Worm (Caenorhabditis elegans): ENCODE results near the gene kbp-2.

- TF ChIP-seq nhr-237 (tag; optimal IDR thresholded peaks at IDR 0.05) (no peak), fos-1 (tag; optimal IDR thresholded peaks at IDR 0.05) (no peak), unc-55 (GFP tag; optimal IDR thresholded peaks at IDR 0.05) (no peak), nhr-10 (tag; optimal IDR thresholded peaks at IDR 0.05) (no peak), alr-1 (tag; optimal IDR thresholded peaks at IDR 0.05) (no peak), ama-1 (optimal IDR thresholded peaks at IDR 0.05) (no peak), lin-39 (tag; optimal IDR thresholded peaks at IDR 0.05) (no peak), nhr-77 (tag; optimal IDR thresholded peaks at IDR 0.05) (no peak), unc-62 (GFP tag; optimal IDR thresholded peaks at IDR 0.05) (no peak)
Measured at ce11 chrIII:4903784-4904183, at the start of gene kbp-2.
